Worm (Caenorhabditis elegans): ENCODE measurements around the gene F40F8.4.

F40F8.4 gene

ce11 chrII:11096233-11096632, 43.8 kb downstream of the F40F8.4 start, which contains the start of gene nbs-1 (continued):
- TF ChIP-seq attf-5 (GFP tag; optimal IDR thresholded peaks at IDR 0.05) (no peak), nhr-80 (tag; optimal IDR thresholded peaks at IDR 0.05) (no peak), sdz-38 (tag; optimal IDR thresholded peaks at IDR 0.05) (no peak), attf-3 (GFP tag; conservative IDR thresholded peaks at IDR 0.05) (no peak), snpc-1.3 (tag; optimal IDR thresholded peaks at IDR 0.05; ENCODE audit: insufficient read depth) (no peak), hsf-1 (GFP tag; IDR thresholded peaks at IDR 0.05) (peak; percentile 73), C17E4.6 (GFP tag; IDR thresholded peaks at IDR 0.05) (0 out of 2 replicates have a peak, but pooled peaks have one; percentile 34), F23B12.7 (tag; optimal IDR thresholded peaks at IDR 0.05; ENCODE audit: insufficient read depth) (no peak), egl-44 (GFP tag; IDR thresholded peaks at IDR 0.05) (no peak), K12H6.12 (tag; optimal IDR thresholded peaks at IDR 0.05) (no peak), Y79H2A.3 (GFP tag; conservative IDR thresholded peaks at IDR 0.05) (no peak), ceh-79 (tag; optimal IDR thresholded peaks at IDR 0.05) (no peak), rec-8 (tag; optimal IDR thresholded peaks at IDR 0.05) (no peak), F39B2.1 (GFP tag; IDR thresholded peaks at IDR 0.05) (peak; percentile 67; the same call in 1 of the 2 replicates), lsy-27 (tag; optimal IDR thresholded peaks at IDR 0.05; ENCODE audit: borderline replicate concordance, insufficient read depth) (no peak), Y95B8A.8 (GFP tag; IDR thresholded peaks at IDR 0.05) (no peak), lin-35 (GFP tag; optimal IDR thresholded peaks at IDR 0.05) (no peak), sea-2 (GFP tag; IDR thresholded peaks at IDR 0.05) (no peak), cebp-2 (GFP tag; IDR thresholded peaks at IDR 0.05) (no peak), T26A5.8 (tag; optimal IDR thresholded peaks at IDR 0.05) (peak; percentile 8), mes-4 (tag; optimal IDR thresholded peaks at IDR 0.05) (no peak), F37B4.10 (GFP tag; IDR thresholded peaks at IDR 0.05) (no peak), C06A6.2 (GFP tag; conservative IDR thresholded peaks at IDR 0.05) (no peak), sptf-2 (GFP tag; optimal IDR thresholded peaks at IDR 0.05) (no peak), aptf-2 (GFP tag; conservative IDR thresholded peaks at IDR 0.05) (no peak), ekl-4 (GFP tag; IDR thresholded peaks at IDR 0.05) (peak; percentile 75), B0035.1 (tag; optimal IDR thresholded peaks at IDR 0.05) (no peak), F57C9.4 (tag; optimal IDR thresholded peaks at IDR 0.05) (no peak), snpc-3.4 (tag; optimal IDR thresholded peaks at IDR 0.05) (peak; percentile 27), madf-8 (GFP tag; conservative IDR thresholded peaks at IDR 0.05) (no peak), ztf-3 (GFP tag; optimal IDR thresholded peaks at IDR 0.05) (no peak), unc-130 (GFP tag; optimal IDR thresholded peaks at IDR 0.05) (no peak), T07F8.4 (tag; optimal IDR thresholded peaks at IDR 0.05) (no peak), F49E8.2 (tag; optimal IDR thresholded peaks at IDR 0.05; ENCODE audit: insufficient read depth) (no peak), madf-6 (GFP tag; IDR thresholded peaks at IDR 0.05) (peak; percentile 59), mxl-1 (tag; optimal IDR thresholded peaks at IDR 0.05) (no peak), B0261.1 (tag; optimal IDR thresholded peaks at IDR 0.05) (no peak), lag-1 (GFP tag; IDR thresholded peaks at IDR 0.05) (no peak), him-1 (tag; optimal IDR thresholded peaks at IDR 0.05) (peak; percentile 13), hlh-26 (GFP tag; conservative IDR thresholded peaks at IDR 0.05) (no peak), Y56A3A.18 (GFP tag; IDR thresholded peaks at IDR 0.05) (0 out of 2 replicates have a peak, but pooled peaks have one; percentile 9), rpc-1 (optimal IDR thresholded peaks at IDR 0.05) (no peak), rpc-1 (tag; optimal IDR thresholded peaks at IDR 0.05) (no peak), ceh-40 (GFP tag; IDR thresholded peaks at IDR 0.05) (no peak), hmg-20 (GFP tag; IDR thresholded peaks at IDR 0.05) (no peak), die-1 (tag; optimal IDR thresholded peaks at IDR 0.05) (no peak), K11D2.4 (GFP tag; IDR thresholded peaks at IDR 0.05) (no peak), F57A8.1 (GFP tag; optimal IDR thresholded peaks at IDR 0.05) (peak; percentile 21), bed-1 (GFP tag; IDR thresholded peaks at IDR 0.05) (no peak)
